Fruit fly (Drosophila melanogaster): ENCODE measurements around the gene CG31816.

The CG31816 gene

dm6 chr2L:16542997-16543593 lies 749 bp downstream of the CG31816 start:
- TF ChIP-seq CG9948 (tag; optimal IDR thresholded peaks at IDR 0.05) (no peak), EcR (GFP tag; optimal IDR thresholded peaks at IDR 0.05) (no peak), Pif1B (GFP tag; optimal IDR thresholded peaks at IDR 0.05) (no peak), CG13204 (GFP tag; optimal IDR thresholded peaks at IDR 0.05) (no peak), CG4496 (GFP tag; IDR thresholded peaks at IDR 0.05) (peak; percentile 87), Pif1A (GFP tag; optimal IDR thresholded peaks at IDR 0.05) (peak; percentile 49), CG14655 (GFP tag; optimal IDR thresholded peaks at IDR 0.05) (peak; percentile 53), Ets98B (GFP tag; IDR thresholded peaks at IDR 0.05) (peak; percentile 51), Snoo (tag; optimal IDR thresholded peaks at IDR 0.05) (peak; percentile 90), CG10348 (GFP tag; IDR thresholded peaks at IDR 0.05) (no peak), rn (GFP tag; IDR thresholded peaks at IDR 0.05) (no peak), CG34367 (tag; optimal IDR thresholded peaks at IDR 0.05) (peak; percentile 73), fd96Ca (GFP tag; IDR thresholded peaks at IDR 0.05) (no peak), CG32121 (GFP tag; IDR thresholded peaks at IDR 0.05) (peak; percentile 27; the same call in 1 of the 2 replicates), D1 (tag; optimal IDR thresholded peaks at IDR 0.05) (peak; percentile 64), CG17806 (tag; optimal IDR thresholded peaks at IDR 0.05) (peak; percentile 28), CG8159 (tag; optimal IDR thresholded peaks at IDR 0.05) (peak; percentile 59), CG15710 (tag; optimal IDR thresholded peaks at IDR 0.05) (peak; percentile 62), gl (tag; optimal IDR thresholded peaks at IDR 0.05) (peak; percentile 59), CG12605 (GFP tag; IDR thresholded peaks at IDR 0.05) (peak; percentile 25; the same call in 1 of the 2 replicates), CG8301 (tag; optimal IDR thresholded peaks at IDR 0.05) (peak; percentile 37)

dm6 chr2L:16543894-16544293 lies 1.5 kb downstream of the CG31816 start:
- TF ChIP-seq Ets98B (GFP tag; IDR thresholded peaks at IDR 0.05) (no peak), rn (GFP tag; IDR thresholded peaks at IDR 0.05) (no peak), D1 (tag; optimal IDR thresholded peaks at IDR 0.05) (no peak), CG8301 (tag; optimal IDR thresholded peaks at IDR 0.05) (no peak), Pif1A (GFP tag; optimal IDR thresholded peaks at IDR 0.05) (no peak), CG8159 (tag; optimal IDR thresholded peaks at IDR 0.05) (no peak), CG9948 (tag; optimal IDR thresholded peaks at IDR 0.05) (no peak), CG34367 (tag; optimal IDR thresholded peaks at IDR 0.05) (no peak), fd96Ca (GFP tag; IDR thresholded peaks at IDR 0.05) (no peak), EcR (GFP tag; optimal IDR thresholded peaks at IDR 0.05) (no peak), Snoo (tag; optimal IDR thresholded peaks at IDR 0.05) (no peak), CG32121 (GFP tag; IDR thresholded peaks at IDR 0.05) (no peak), CG14655 (GFP tag; optimal IDR thresholded peaks at IDR 0.05) (no peak), CG17806 (tag; optimal IDR thresholded peaks at IDR 0.05) (no peak), gl (tag; optimal IDR thresholded peaks at IDR 0.05) (no peak)

- TF ChIP-seq CG32121 (GFP tag; IDR thresholded peaks at IDR 0.05) (peak; percentile 85), CG9948 (tag; optimal IDR thresholded peaks at IDR 0.05) (peak; percentile 74), CG34367 (tag; optimal IDR thresholded peaks at IDR 0.05) (no peak), Pif1A (GFP tag; optimal IDR thresholded peaks at IDR 0.05) (peak; percentile 44), gl (tag; optimal IDR thresholded peaks at IDR 0.05) (peak; percentile 21), D1 (tag; optimal IDR thresholded peaks at IDR 0.05) (peak; percentile 38), Snoo (tag; optimal IDR thresholded peaks at IDR 0.05) (no peak), EcR (GFP tag; optimal IDR thresholded peaks at IDR 0.05) (no peak), CG13204 (GFP tag; optimal IDR thresholded peaks at IDR 0.05) (no peak), CG14655 (GFP tag; optimal IDR thresholded peaks at IDR 0.05) (peak; percentile 88), CG17806 (tag; optimal IDR thresholded peaks at IDR 0.05) (peak; percentile 69), CG8159 (tag; optimal IDR thresholded peaks at IDR 0.05) (peak; percentile 73), CG12605 (GFP tag; IDR thresholded peaks at IDR 0.05) (peak; percentile 26; the same call in 1 of the 2 replicates), Pif1B (GFP tag; optimal IDR thresholded peaks at IDR 0.05) (no peak), CG8301 (tag; optimal IDR thresholded peaks at IDR 0.05) (peak; percentile 89), CG10348 (GFP tag; IDR thresholded peaks at IDR 0.05) (no peak), fd96Ca (GFP tag; IDR thresholded peaks at IDR 0.05) (peak; percentile 68; the same call in 2 of the 3 replicates), Ets98B (GFP tag; IDR thresholded peaks at IDR 0.05) (peak; percentile 82), rn (GFP tag; IDR thresholded peaks at IDR 0.05) (0 out of 2 replicates have a peak, but pooled peaks have one; percentile 47), CG15710 (tag; optimal IDR thresholded peaks at IDR 0.05) (peak; percentile 22), CG4496 (GFP tag; IDR thresholded peaks at IDR 0.05) (peak; percentile 78)
These were observed 2.3 kb downstream of the CG31816 start, which contains the start of gene mtgo for dm6 chr2L:16544563-16545066. Gene mtgo, plus strand, starts transcription at chr2L:16545016.

dm6 chr2L:16545772-16546171 lies 3.4 kb downstream of the CG31816 start:
- TF ChIP-seq CG4496 (GFP tag; IDR thresholded peaks at IDR 0.05): peak; percentile 96
- peak; percentile 68 for TF ChIP-seq Snoo (tag; optimal IDR thresholded peaks at IDR 0.05)
- peak; percentile 95 for TF ChIP-seq CG14655 (GFP tag; optimal IDR thresholded peaks at IDR 0.05)
- peak; percentile 46 for TF ChIP-seq D1 (tag; optimal IDR thresholded peaks at IDR 0.05)
- peak; percentile 70 for TF ChIP-seq CG9948 (tag; optimal IDR thresholded peaks at IDR 0.05)
- TF ChIP-seq CG8301 (tag; optimal IDR thresholded peaks at IDR 0.05): peak; percentile 96
- TF ChIP-seq EcR (GFP tag; optimal IDR thresholded peaks at IDR 0.05): no peak
- TF ChIP-seq Pif1A (GFP tag; optimal IDR thresholded peaks at IDR 0.05): peak; percentile 87
- TF ChIP-seq CG15710 (tag; optimal IDR thresholded peaks at IDR 0.05): peak; percentile 65
- TF ChIP-seq CG17806 (tag; optimal IDR thresholded peaks at IDR 0.05): peak; percentile 69
- peak; percentile 63 for TF ChIP-seq CG34367 (tag; optimal IDR thresholded peaks at IDR 0.05)
- TF ChIP-seq CG12605 (GFP tag; IDR thresholded peaks at IDR 0.05): peak; percentile 88
- peak; percentile 81 for TF ChIP-seq Pif1B (GFP tag; optimal IDR thresholded peaks at IDR 0.05)
- TF ChIP-seq gl (tag; optimal IDR thresholded peaks at IDR 0.05): peak; percentile 72
- TF ChIP-seq Ets98B (GFP tag; IDR thresholded peaks at IDR 0.05): peak; percentile 97
- TF ChIP-seq rn (GFP tag; IDR thresholded peaks at IDR 0.05): peak; percentile 84
- peak; percentile 65 for TF ChIP-seq CG8159 (tag; optimal IDR thresholded peaks at IDR 0.05)
- peak; percentile 55 for TF ChIP-seq CG10348 (GFP tag; IDR thresholded peaks at IDR 0.05)
- peak; percentile 96 for TF ChIP-seq CG32121 (GFP tag; IDR thresholded peaks at IDR 0.05)
- TF ChIP-seq fd96Ca (GFP tag; IDR thresholded peaks at IDR 0.05): peak; percentile 96
- TF ChIP-seq CG13204 (GFP tag; optimal IDR thresholded peaks at IDR 0.05): no peak
